Fruit fly (Drosophila melanogaster) Kc167 (cell line): ENCODE measurements around the gene CG5056.

Experiments used
- Myc ChIP-seq: fragments of >200 bp; optimal IDR thresholded peaks from 2 replicates; lab custom pipeline; 2017; ENCODE audit warnings: missing external identifiers
- Sin3A ChIP-seq: fragments of >200 bp; optimal IDR thresholded peaks from 2 replicates; lab custom pipeline; 2018; ENCODE audit warnings: missing external identifiers
- h ChIP-seq: fragments of >200 bp; optimal IDR thresholded peaks from 3 replicates; lab custom pipeline; 2018; ENCODE audit warnings: missing external identifiers
- insv ChIP-seq: fragments of >200 bp; optimal IDR thresholded peaks from 3 replicates; lab custom pipeline; 2018; ENCODE audit warnings: missing external identifiers
- psq ChIP-seq: fragments of >200 bp; optimal IDR thresholded peaks from 2 replicates; lab custom pipeline; 2017; ENCODE audit warnings: missing external identifiers
- ttk ChIP-seq: sonication (Bioruptor generic); optimal IDR thresholded peaks from 2 replicates; lab custom pipeline; 2017; ENCODE audit warnings: missing external identifiers

CG5056 gene

dm6 chr2L:10393467-10393866, 27.0 kb downstream of the CG5056 start:
- TF ChIP-seq Myc (lab: Kevin White, UChicago) (no peak), ttk (lab: Kevin White, UChicago) (no peak)

dm6 chr2L:10395035-10395434, 28.5 kb downstream of the CG5056 start:
- no peak for TF ChIP-seq Sin3A (lab: Kevin White, UChicago)
- no peak for TF ChIP-seq Myc (lab: Kevin White, UChicago)
- no peak for TF ChIP-seq h
- no peak for TF ChIP-seq ttk (lab: Kevin White, UChicago)

- TF ChIP-seq h: no peak
- peak; percentile 52 for TF ChIP-seq psq
These were observed 29.4 kb downstream of the CG5056 start, which contains the start of gene Mdh1 for dm6 chr2L:10395642-10396487. TSS of gene Mdh1 (minus strand) at chr2L:10396332.

- TF ChIP-seq psq (peak; percentile 31), insv (lab: Kevin White, UChicago) (no peak)
These were observed 30.0 kb downstream of the CG5056 start, which contains the start of gene Cnot4 for dm6 chr2L:10396488-10396824. TSS of gene Cnot4 (plus strand) at chr2L:10396716.

- TF ChIP-seq insv (lab: Kevin White, UChicago) (no peak), psq (no peak), Myc (lab: Kevin White, UChicago) (no peak), Sin3A (lab: Kevin White, UChicago) (no peak), ttk (lab: Kevin White, UChicago) (no peak), h (no peak)
These were observed 30.5 kb downstream of the CG5056 start for dm6 chr2L:10396877-10397587.

- no peak for TF ChIP-seq h
- TF ChIP-seq psq: no peak
- TF ChIP-seq ttk (lab: Kevin White, UChicago): no peak
- TF ChIP-seq Myc (lab: Kevin White, UChicago): no peak
- no peak for TF ChIP-seq insv (lab: Kevin White, UChicago)
- no peak for TF ChIP-seq Sin3A (lab: Kevin White, UChicago)
These were observed 37.4 kb downstream of the CG5056 start for dm6 chr2L:10403803-10404315.

- TF ChIP-seq Myc (lab: Kevin White, UChicago) (no peak), Sin3A (lab: Kevin White, UChicago) (no peak), psq (no peak), ttk (lab: Kevin White, UChicago) (no peak)
These were observed 38.6 kb downstream of the CG5056 start, which contains the start of the genes CG17768, LSm-4 and Ir31a for dm6 chr2L:10405008-10405654. TSS of gene CG17768 (minus strand) at chr2L:10405203. TSS of gene LSm-4 (minus strand) at chr2L:10405203. TSS of gene Ir31a (plus strand) at chr2L:10405565.

- TF ChIP-seq insv (lab: Kevin White, UChicago) (no peak), Sin3A (lab: Kevin White, UChicago) (no peak), Myc (lab: Kevin White, UChicago) (no peak), h (no peak), ttk (lab: Kevin White, UChicago) (no peak), psq (no peak)
These were observed 41.7 kb downstream of the CG5056 start, which contains the start of the genes Ip259 and RpS27A for dm6 chr2L:10408122-10408576. TSS of gene Ip259 (plus strand) at chr2L:10408352. TSS of gene RpS27A (plus strand) at chr2L:10408352.

dm6 chr2L:10413251-10414127, 47.0 kb downstream of the CG5056 start, which contains the start of the genes CG5355 and Klp31E:
TSS of gene CG5355 (minus strand) at chr2L:10413463.
TSS of gene Klp31E (plus strand) at chr2L:10414017.
- TF ChIP-seq h (no peak), insv (lab: Kevin White, UChicago) (no peak), Sin3A (lab: Kevin White, UChicago) (no peak), psq (no peak), ttk (lab: Kevin White, UChicago) (no peak), Myc (lab: Kevin White, UChicago) (no peak)
